Fruit fly (Drosophila melanogaster) whole organism, embryonic: Measurements from ENCODE around the gene mthl6.

Experiments used
- ATbp ChIP-seq: fragments of 200-800 bp; sonication (Bioruptor generic); optimal IDR thresholded peaks from 2 replicates; lab custom pipeline; 2017; ENCODE audit warnings: missing biosample characterization, mild to moderate bottlenecking, missing genetic modification characterization, missing genetic modification reagents
- Abd-B ChIP-seq: fragments of 200-800 bp; sonication (Bioruptor generic); optimal IDR thresholded peaks from 2 replicates; lab custom pipeline; 2018; ENCODE audit warnings: missing biosample characterization, mild to moderate bottlenecking, missing genetic modification characterization, moderate library complexity
- CG10366 ChIP-seq: fragments of 200-800 bp; sonication (Bioruptor generic); IDR thresholded peaks from 2 replicates; pipeline ENCODE4 v1.3.6; 2022; ENCODE audit warnings: missing biosample characterization, missing genetic modification characterization
- CG11504 ChIP-seq: fragments of 200-800 bp; sonication (Bioruptor generic); optimal IDR thresholded peaks from 3 replicates; lab custom pipeline; 2019; ENCODE audit warnings: missing biosample characterization, mild to moderate bottlenecking, missing genetic modification characterization, moderate library complexity
- CG12391 ChIP-seq: fragments of 200-800 bp; sonication (Bioruptor generic); optimal IDR thresholded peaks from 3 replicates; lab custom pipeline; 2018; ENCODE audit warnings: missing biosample characterization, mild to moderate bottlenecking, missing genetic modification characterization, moderate library complexity
- CG13123 ChIP-seq: fragments of 200-800 bp; sonication (Bioruptor generic); optimal IDR thresholded peaks from 2 replicates; lab custom pipeline; 2016; ENCODE audit warnings: missing biosample characterization, missing genetic modification characterization
- CG13775 ChIP-seq: fragments of 200-800 bp; sonication (Bioruptor generic); optimal IDR thresholded peaks from 3 replicates; lab custom pipeline; 2017; ENCODE audit warnings: missing biosample characterization, mild to moderate bottlenecking, missing genetic modification characterization
- CG14965 ChIP-seq: fragments of 200-800 bp; sonication (Bioruptor generic); optimal IDR thresholded peaks from 2 replicates; lab custom pipeline; 2016; ENCODE audit warnings: missing biosample characterization, missing genetic modification characterization, borderline replicate concordance
- CG1602 ChIP-seq: fragments of 200-800 bp; sonication (Bioruptor generic); optimal IDR thresholded peaks from 3 replicates; lab custom pipeline; 2016; ENCODE audit warnings: missing biosample characterization, missing genetic modification characterization
- CG17186 ChIP-seq: fragments of 200-800 bp; sonication (Bioruptor generic); optimal IDR thresholded peaks from 3 replicates; lab custom pipeline; 2017; ENCODE audit warnings: missing biosample characterization, missing genetic modification reagents, missing genetic modification characterization
- CG17568 ChIP-seq: fragments of 200-800 bp; sonication (Bioruptor generic); optimal IDR thresholded peaks from 2 replicates; lab custom pipeline; 2018; ENCODE audit warnings: missing biosample characterization, mild to moderate bottlenecking, missing genetic modification characterization, moderate library complexity
- CG17802 ChIP-seq: fragments of 200-800 bp; sonication (Bioruptor generic); optimal IDR thresholded peaks from 2 replicates; lab custom pipeline; 2018; ENCODE audit warnings: missing biosample characterization, mild to moderate bottlenecking, missing genetic modification characterization, moderate library complexity
- CG31365 ChIP-seq: fragments of 200-800 bp; sonication (Bioruptor generic); optimal IDR thresholded peaks from 2 replicates; lab custom pipeline; 2018; ENCODE audit warnings: missing biosample characterization, mild to moderate bottlenecking, missing genetic modification characterization
- CG3163 ChIP-seq: fragments of 200-800 bp; sonication (Bioruptor generic); optimal IDR thresholded peaks from 3 replicates; lab custom pipeline; 2016; ENCODE audit warnings: missing biosample characterization, missing genetic modification characterization
- CG3995 ChIP-seq: fragments of 200-800 bp; sonication (Bioruptor generic); optimal IDR thresholded peaks from 3 replicates; lab custom pipeline; 2016; ENCODE audit warnings: missing biosample characterization, missing genetic modification characterization
- CG4404 ChIP-seq: fragments of 200-800 bp; sonication (Bioruptor generic); IDR thresholded peaks from 2 replicates; pipeline ENCODE4 v1.3.6; 2022; ENCODE audit warnings: missing biosample characterization, missing genetic modification characterization
- CG4730 ChIP-seq: fragments of 200-800 bp; sonication (Bioruptor generic); IDR thresholded peaks from 2 replicates; pipeline ENCODE4 v1.3.6; 2022; ENCODE audit warnings: missing biosample characterization, missing genetic modification characterization
- CG6683 ChIP-seq: fragments of 200-800 bp; sonication (Bioruptor generic); optimal IDR thresholded peaks from 2 replicates; lab custom pipeline; 2017; ENCODE audit warnings: missing biosample characterization, mild to moderate bottlenecking, missing genetic modification characterization, missing genetic modification reagents
- CG7745 ChIP-seq: fragments of 200-800 bp; sonication (Bioruptor generic); optimal IDR thresholded peaks from 2 replicates; lab custom pipeline; 2018; ENCODE audit warnings: missing biosample characterization, mild to moderate bottlenecking, missing genetic modification characterization, moderate library complexity
- CG8478 ChIP-seq: fragments of >200 bp; optimal IDR thresholded peaks from 2 replicates; lab custom pipeline; 2018
- CG9797 ChIP-seq: fragments of 200-800 bp; sonication (Bioruptor generic); optimal IDR thresholded peaks from 3 replicates; lab custom pipeline; 2018; ENCODE audit warnings: missing biosample characterization, mild to moderate bottlenecking, missing genetic modification characterization
- Deaf1 ChIP-seq: fragments of 200-800 bp; optimal IDR thresholded peaks from 3 replicates; lab custom pipeline; 2019; ENCODE audit warnings: missing biosample characterization, mild to moderate bottlenecking, missing genetic modification characterization, moderate library complexity
- Dll ChIP-seq: fragments of 200-800 bp; sonication (Bioruptor generic); IDR thresholded peaks from 4 replicates; pipeline ENCODE4 v1.3.6; 2022; ENCODE audit warnings: missing biosample characterization, missing genetic modification characterization; ENCODE audit not compliant: partially characterized antibody
- Doc2 ChIP-seq: fragments of 200-800 bp; sonication (Bioruptor generic); IDR thresholded peaks from 2 replicates; pipeline ENCODE4 v1.3.6; 2022; ENCODE audit warnings: missing biosample characterization, missing genetic modification characterization
- HmgD ChIP-seq: fragments of 200-800 bp; sonication (Bioruptor generic); optimal IDR thresholded peaks from 3 replicates; lab custom pipeline; 2016; ENCODE audit warnings: missing biosample characterization, missing genetic modification characterization
- Mes4 ChIP-seq: fragments of 200-800 bp; sonication (Bioruptor generic); optimal IDR thresholded peaks from 2 replicates; lab custom pipeline; 2016; ENCODE audit warnings: missing biosample characterization, missing genetic modification characterization
- Myb ChIP-seq: fragments of 200-800 bp; sonication (Bioruptor generic); optimal IDR thresholded peaks from 2 replicates; lab custom pipeline; 2016; ENCODE audit warnings: missing biosample characterization, missing genetic modification characterization
- Poxn ChIP-seq: fragments of 200-800 bp; sonication (Bioruptor generic); IDR thresholded peaks from 2 replicates; pipeline ENCODE4 v1.3.6; 2022; ENCODE audit warnings: missing biosample characterization, missing genetic modification characterization
- Sin3A ChIP-seq: fragments of >200 bp; optimal IDR thresholded peaks from 2 replicates; lab custom pipeline; 2018
- Six4 ChIP-seq: fragments of 200-800 bp; sonication (Bioruptor generic); optimal IDR thresholded peaks from 2 replicates; lab custom pipeline; 2016; ENCODE audit warnings: missing biosample characterization, missing genetic modification characterization
- Sox100B ChIP-seq: fragments of 200-800 bp; sonication (Bioruptor generic); optimal IDR thresholded peaks from 3 replicates; lab custom pipeline; 2018; ENCODE audit warnings: missing biosample characterization, mild to moderate bottlenecking, missing genetic modification characterization
- ac ChIP-seq: fragments of 200-800 bp; sonication (Bioruptor generic); optimal IDR thresholded peaks from 3 replicates; lab custom pipeline; 2017; ENCODE audit warnings: missing biosample characterization, mild to moderate bottlenecking, missing genetic modification characterization
- btn ChIP-seq: fragments of 200-800 bp; sonication (Bioruptor generic); optimal IDR thresholded peaks from 2 replicates; lab custom pipeline; 2016; ENCODE audit warnings: missing biosample characterization, missing genetic modification characterization
- chif ChIP-seq, 2 experiments: fragments of 200-800 bp; sonication (Bioruptor generic); optimal IDR thresholded peaks; 3 replicates each; lab custom pipeline; 2016; ENCODE audit warnings: missing biosample characterization in 2 of 2, missing genetic modification characterization in 2 of 2
- chn ChIP-seq: fragments of 200-800 bp; sonication (Bioruptor generic); optimal IDR thresholded peaks from 2 replicates; lab custom pipeline; 2016; ENCODE audit warnings: missing biosample characterization, missing genetic modification characterization
- en ChIP-seq: fragments of 200-800 bp; sonication (Bioruptor generic); optimal IDR thresholded peaks from 2 replicates; lab custom pipeline; 2016; ENCODE audit warnings: missing biosample characterization, missing genetic modification characterization
- eve ChIP-seq, 2 experiments: fragments of >200 bp; optimal IDR thresholded peaks; 2 replicates each; lab custom pipeline; 2017; ENCODE audit warnings: missing biosample characterization in 2 of 2, missing genetic modification characterization in 2 of 2
- ftz-f1 ChIP-seq: fragments of 200-800 bp; sonication (Bioruptor generic); optimal IDR thresholded peaks from 2 replicates; lab custom pipeline; 2016; ENCODE audit warnings: missing biosample characterization, missing genetic modification characterization
- ham ChIP-seq: fragments of 200-800 bp; sonication (Bioruptor generic); IDR thresholded peaks from 2 replicates; pipeline ENCODE4 v1.3.6; 2022; ENCODE audit warnings: missing biosample characterization, missing genetic modification characterization
- her ChIP-seq: fragments of 200-800 bp; sonication (Bioruptor generic); optimal IDR thresholded peaks from 2 replicates; lab custom pipeline; 2016; ENCODE audit warnings: missing biosample characterization, missing genetic modification characterization
- klu ChIP-seq: fragments of 200-800 bp; sonication (Bioruptor generic); IDR thresholded peaks from 2 replicates; pipeline ENCODE4 v1.3.6; 2022; ENCODE audit warnings: missing biosample characterization, missing genetic modification characterization
- lbe ChIP-seq: fragments of 200-800 bp; sonication (Bioruptor generic); optimal IDR thresholded peaks from 2 replicates; lab custom pipeline; 2016; ENCODE audit warnings: missing biosample characterization, mild to moderate bottlenecking, missing genetic modification characterization
- oc ChIP-seq: fragments of 200-800 bp; sonication (Bioruptor generic); optimal IDR thresholded peaks from 2 replicates; lab custom pipeline; 2018; ENCODE audit warnings: missing biosample characterization, mild to moderate bottlenecking, missing genetic modification characterization, moderate library complexity
- org-1 ChIP-seq: fragments of 200-800 bp; sonication (Bioruptor generic); optimal IDR thresholded peaks from 2 replicates; lab custom pipeline; 2017; ENCODE audit warnings: missing biosample characterization, missing genetic modification characterization
- rib ChIP-seq: fragments of 200-800 bp; sonication (Bioruptor generic); IDR thresholded peaks from 2 replicates; pipeline ENCODE4 v1.3.6; 2022; ENCODE audit warnings: missing biosample characterization, missing genetic modification characterization
- row ChIP-seq: fragments of 200-800 bp; sonication (Bioruptor generic); IDR thresholded peaks from 3 replicates; pipeline ENCODE4 v1.3.6; 2022; ENCODE audit warnings: missing biosample characterization, missing genetic modification characterization
- scrt ChIP-seq: fragments of 200-800 bp; sonication (Bioruptor generic); optimal IDR thresholded peaks from 2 replicates; lab custom pipeline; 2018; ENCODE audit warnings: missing biosample characterization, mild to moderate bottlenecking, missing genetic modification characterization, moderate library complexity
- tx ChIP-seq: fragments of 200-800 bp; sonication (Bioruptor generic); optimal IDR thresholded peaks from 2 replicates; lab custom pipeline; 2016; ENCODE audit warnings: missing biosample characterization, missing genetic modification characterization
- wek ChIP-seq: fragments of 200-800 bp; sonication (Bioruptor generic); optimal IDR thresholded peaks from 3 replicates; lab custom pipeline; 2018; ENCODE audit warnings: missing biosample characterization, mild to moderate bottlenecking, missing genetic modification characterization, moderate library complexity
- zen ChIP-seq: fragments of 200-800 bp; sonication (Bioruptor generic); optimal IDR thresholded peaks from 3 replicates; lab custom pipeline; 2018; ENCODE audit warnings: missing biosample characterization, mild to moderate bottlenecking, missing genetic modification characterization, moderate library complexity

mthl6 gene

dm6 chr3L:7510414-7511384 lies 24.9 kb downstream of the mthl6 start, which contains the start of gene CG7546 (continued):
- peak; percentile 61 for TF ChIP-seq CG13775 (GFP tag; lab: Kevin White, UChicago)
- TF ChIP-seq zen (tag; lab: Kevin White, UChicago) = peak; percentile 10
- TF ChIP-seq ham (GFP tag; lab: Robert Waterston, UW) = no peak
- no peak for TF ChIP-seq Myb
- no peak for TF ChIP-seq CG31365 (tag; lab: Kevin White, UChicago)
- peak; percentile 9 for TF ChIP-seq Sin3A (lab: Kevin White, UChicago)
- no peak for TF ChIP-seq klu (GFP tag; lab: Robert Waterston, UW)
- TF ChIP-seq CG10366 (GFP tag; lab: Robert Waterston, UW) = no peak
- TF ChIP-seq CG4730 (GFP tag; lab: Robert Waterston, UW) = no peak
- TF ChIP-seq rib = peak; percentile 63
- TF ChIP-seq scrt (GFP tag; lab: Kevin White, UChicago) = no peak
- no peak for TF ChIP-seq CG14965 (GFP tag; lab: Kevin White, UChicago)
- no peak for TF ChIP-seq CG17568
- no peak for TF ChIP-seq org-1 (GFP tag; lab: Kevin White, UChicago)
- no peak for TF ChIP-seq CG13123
- TF ChIP-seq Mes4 (GFP tag; lab: Kevin White, UChicago) = no peak
- no peak for TF ChIP-seq CG17186 (GFP tag; lab: Kevin White, UChicago)
- no peak for TF ChIP-seq CG3995 (GFP tag; lab: Kevin White, UChicago)
- TF ChIP-seq CG1602 (GFP tag; lab: Kevin White, UChicago) = peak; percentile 28
- no peak for TF ChIP-seq CG8478 (lab: Kevin White, UChicago)
- no peak for TF ChIP-seq her
- TF ChIP-seq CG4404 (GFP tag; lab: Robert Waterston, UW) = no peak
- TF ChIP-seq ATbp (GFP tag; lab: Kevin White, UChicago) = no peak
- no peak for TF ChIP-seq btn (GFP tag; lab: Kevin White, UChicago)
- peak; percentile 80 for TF ChIP-seq row (GFP tag; lab: Robert Waterston, UW)
- no peak for TF ChIP-seq eve (GFP tag; optimal IDR thresholded peaks at IDR 0.05; lab: Kevin White, UChicago)
- TF ChIP-seq CG3163 (GFP tag; lab: Kevin White, UChicago) = no peak
- TF ChIP-seq CG7745 = no peak
- TF ChIP-seq CG12391 (tag; lab: Kevin White, UChicago) = peak; percentile 76
- TF ChIP-seq HmgD (GFP tag; lab: Kevin White, UChicago) = no peak
- peak; percentile 40 for TF ChIP-seq CG9797 (GFP tag; lab: Kevin White, UChicago)
- TF ChIP-seq CG6683 (GFP tag; lab: Kevin White, UChicago) = no peak
- no peak for TF ChIP-seq ftz-f1
- TF ChIP-seq Deaf1 (tag; lab: Kevin White, UChicago) = peak; percentile 29
- no peak for TF ChIP-seq Doc2 (GFP tag; lab: Robert Waterston, UW)
- TF ChIP-seq CG11504 = peak; percentile 59
- TF ChIP-seq en = no peak
- no peak for TF ChIP-seq chif (GFP tag; optimal IDR thresholded peaks at IDR 0.05; lab: Kevin White, UChicago)
- TF ChIP-seq Dll (GFP tag; lab: Robert Waterston, UW) = 0 out of 4 replicates have a peak, but pooled peaks have one; percentile 30
- no peak for TF ChIP-seq tx (GFP tag; lab: Kevin White, UChicago)
- TF ChIP-seq Six4 = no peak
- no peak for TF ChIP-seq oc
- TF ChIP-seq lbe (GFP tag; lab: Kevin White, UChicago) = no peak
- no peak for TF ChIP-seq CG17802 (tag; lab: Kevin White, UChicago)
- TF ChIP-seq Abd-B = peak; percentile 28
- TF ChIP-seq chn (GFP tag; lab: Kevin White, UChicago) = no peak
- TF ChIP-seq wek (GFP tag; lab: Kevin White, UChicago) = no peak
- no peak for TF ChIP-seq ac (GFP tag; lab: Kevin White, UChicago)
- TF ChIP-seq Poxn (GFP tag; lab: Robert Waterston, UW) = no peak
- TF ChIP-seq Sox100B (GFP tag; lab: Kevin White, UChicago) = no peak
